Fruit fly (Drosophila melanogaster) whole organism, embryonic: Measurements from ENCODE around the gene mof.

Source experiments
- CG12299 ChIP-seq: fragments of 200-800 bp; sonication (Bioruptor generic); optimal IDR thresholded peaks from 2 replicates; lab custom pipeline; 2018; ENCODE audit warnings: missing biosample characterization, mild to moderate bottlenecking, missing genetic modification characterization
- CG13424 ChIP-seq: fragments of 200-800 bp; sonication (Bioruptor generic); optimal IDR thresholded peaks from 2 replicates; lab custom pipeline; 2019; ENCODE audit warnings: missing biosample characterization, mild to moderate bottlenecking, missing genetic modification characterization, moderate library complexity
- CG5245 ChIP-seq: fragments of 200-800 bp; sonication (Bioruptor generic); optimal IDR thresholded peaks from 3 replicates; lab custom pipeline; 2016; ENCODE audit warnings: missing biosample characterization, missing genetic modification characterization
- CG9727 ChIP-seq: fragments of 200-800 bp; sonication (Bioruptor generic); optimal IDR thresholded peaks from 3 replicates; lab custom pipeline; 2017; ENCODE audit warnings: missing biosample characterization, mild to moderate bottlenecking, missing genetic modification characterization
- Fer2 ChIP-seq: fragments of 200-800 bp; sonication (Bioruptor generic); optimal IDR thresholded peaks from 2 replicates; lab custom pipeline; 2018; ENCODE audit warnings: missing biosample characterization, mild to moderate bottlenecking, missing genetic modification characterization, moderate library complexity
- Nf-YB ChIP-seq: fragments of 200-800 bp; sonication (Bioruptor generic); optimal IDR thresholded peaks from 3 replicates; lab custom pipeline; 2019; ENCODE audit warnings: missing biosample characterization, mild to moderate bottlenecking, missing genetic modification characterization, moderate library complexity
- Rfx ChIP-seq: fragments of 200-800 bp; sonication (Bioruptor generic); IDR thresholded peaks from 2 replicates; pipeline ENCODE4 v1.3.6; 2022; ENCODE audit warnings: missing biosample characterization, missing genetic modification characterization
- gsb ChIP-seq: fragments of 200-800 bp; sonication (Bioruptor generic); IDR thresholded peaks from 2 replicates; pipeline ENCODE4 v1.3.6; 2022; ENCODE audit warnings: missing biosample characterization, missing genetic modification characterization
- kay ChIP-seq: fragments of 200-800 bp; sonication (Bioruptor generic); optimal IDR thresholded peaks from 2 replicates; lab custom pipeline; 2016; ENCODE audit warnings: missing biosample characterization, missing genetic modification characterization
- scrt ChIP-seq: fragments of 200-800 bp; sonication (Bioruptor generic); optimal IDR thresholded peaks from 2 replicates; lab custom pipeline; 2018; ENCODE audit warnings: missing biosample characterization, mild to moderate bottlenecking, missing genetic modification characterization, moderate library complexity
- sob ChIP-seq: fragments of 200-800 bp; sonication (Bioruptor generic); IDR thresholded peaks from 2 replicates; pipeline ENCODE4 v1.3.6; 2022; ENCODE audit warnings: missing biosample characterization, missing genetic modification characterization

DNA sequence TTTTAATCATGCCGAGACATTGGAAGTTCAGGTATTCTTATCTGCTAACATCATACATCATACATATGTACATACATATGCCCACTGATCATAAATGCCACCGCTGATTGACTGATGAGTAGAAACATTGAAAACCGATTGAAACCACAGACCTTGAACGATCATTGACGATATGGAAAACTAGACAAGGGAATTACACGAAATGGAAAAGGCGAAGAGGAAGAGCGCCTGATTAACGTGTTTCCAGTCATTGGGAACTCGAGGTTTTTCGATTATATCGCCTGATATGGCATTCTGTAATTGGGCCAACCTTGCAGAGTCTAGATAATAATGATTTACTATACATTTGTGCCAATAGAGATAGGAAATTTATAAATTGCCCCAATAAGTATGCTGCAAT is 8.2 kb upstream of the mof start:
- TF ChIP-seq gsb (GFP tag; lab: Robert Waterston, UW), result no peak
- TF ChIP-seq Fer2 (tag; lab: Kevin White, UChicago), result no peak
- TF ChIP-seq Nf-YB (GFP tag; lab: Kevin White, UChicago), result no peak
- TF ChIP-seq scrt (GFP tag; lab: Kevin White, UChicago), result no peak
- TF ChIP-seq Rfx (GFP tag; lab: Robert Waterston, UW), result no peak
- no peak for TF ChIP-seq CG5245 (GFP tag; lab: Kevin White, UChicago)
- TF ChIP-seq CG9727, result no peak
- no peak for TF ChIP-seq CG13424 (tag; lab: Kevin White, UChicago)
- TF ChIP-seq kay (GFP tag; lab: Kevin White, UChicago), result no peak
- TF ChIP-seq CG12299 (tag; lab: Kevin White, UChicago), result no peak
- TF ChIP-seq sob, result no peak
